Worm (Caenorhabditis elegans): ENCODE measurements around the gene spp-8.

The spp-8 gene

ce11 chrIV:8463069-8463468 is 18.4 kb upstream of the spp-8 start (continued):
- no peak for TF ChIP-seq ceh-82 (tag; optimal IDR thresholded peaks at IDR 0.05)
- TF ChIP-seq blmp-1 (tag; optimal IDR thresholded peaks at IDR 0.05) = peak; percentile 78
- TF ChIP-seq efl-1 (optimal IDR thresholded peaks at IDR 0.05) = no peak
- no peak for TF ChIP-seq efl-1 (GFP tag; optimal IDR thresholded peaks at IDR 0.05 in 1 of 2)
- no peak for TF ChIP-seq snpc-4 (tag; optimal IDR thresholded peaks at IDR 0.05)
- peak; percentile 47 for TF ChIP-seq nhr-71 (tag; optimal IDR thresholded peaks at IDR 0.05)
- no peak for TF ChIP-seq fkh-4 (tag; optimal IDR thresholded peaks at IDR 0.05; ENCODE audit: borderline replicate concordance)
- TF ChIP-seq mab-9 (GFP tag; IDR thresholded peaks at IDR 0.05) = no peak
- TF ChIP-seq egl-13 (tag; optimal IDR thresholded peaks at IDR 0.05) = no peak
- TF ChIP-seq jun-1 (tag; optimal IDR thresholded peaks at IDR 0.05) = no peak
- TF ChIP-seq pqm-1 (tag; optimal IDR thresholded peaks at IDR 0.05) = no peak
- TF ChIP-seq unc-98 (GFP tag; IDR thresholded peaks at IDR 0.05) = no peak
- TF ChIP-seq nhr-12 (tag; optimal IDR thresholded peaks at IDR 0.05) = no peak
- TF ChIP-seq ztf-4 (tag; optimal IDR thresholded peaks at IDR 0.05) = no peak
- TF ChIP-seq ces-1 (GFP tag; optimal IDR thresholded peaks at IDR 0.05) = no peak
- no peak for TF ChIP-seq fkh-10 (GFP tag; optimal IDR thresholded peaks at IDR 0.05)
- TF ChIP-seq nhr-90 (tag; optimal IDR thresholded peaks at IDR 0.05; ENCODE audit: poor library complexity) = no peak
- TF ChIP-seq mef-2 (tag; optimal IDR thresholded peaks at IDR 0.05) = no peak
- peak; percentile 37 for TF ChIP-seq unc-130 (tag; optimal IDR thresholded peaks at IDR 0.05)
- no peak for TF ChIP-seq fkh-8 (tag; optimal IDR thresholded peaks at IDR 0.05)
- peak; percentile 40 for TF ChIP-seq nhr-19 (GFP tag; conservative IDR thresholded peaks at IDR 0.05)
- no peak for TF ChIP-seq unc-86 (tag; optimal IDR thresholded peaks at IDR 0.05)
- peak in 1 of 2 experiments; percentile 56 for TF ChIP-seq lin-35 (GFP tag; optimal IDR thresholded peaks at IDR 0.05)
- no peak for TF ChIP-seq isw-1 (GFP tag; IDR thresholded peaks at IDR 0.05)
- no peak for TF ChIP-seq hpl-2 (GFP tag; optimal IDR thresholded peaks at IDR 0.05)
- peak; percentile 46 for TF ChIP-seq lin-14 (GFP tag; optimal IDR thresholded peaks at IDR 0.05)
- no peak for TF ChIP-seq unc-30 (tag; optimal IDR thresholded peaks at IDR 0.05)
- TF ChIP-seq lin-13 (GFP tag; optimal IDR thresholded peaks at IDR 0.05) = no peak
- TF ChIP-seq mdl-1 (tag; optimal IDR thresholded peaks at IDR 0.05) = peak in 1 of 2 experiments; percentile 57
- TF ChIP-seq nhr-85 (tag) = peak; percentile 80
- no peak for TF ChIP-seq irx-1 (tag; optimal IDR thresholded peaks at IDR 0.05)
- TF ChIP-seq ztf-11 (tag; optimal IDR thresholded peaks at IDR 0.05) = no peak
- TF ChIP-seq elt-3 (tag; optimal IDR thresholded peaks at IDR 0.05) = peak in 5 of 6 experiments; percentile 44 to 85 (median 69)
- TF ChIP-seq egl-27 (tag; optimal IDR thresholded peaks at IDR 0.05) = no peak
- TF ChIP-seq pag-3 (tag; optimal IDR thresholded peaks at IDR 0.05; ENCODE audit: borderline replicate concordance, insufficient read depth) = no peak
- TF ChIP-seq lin-15B (tag; optimal IDR thresholded peaks at IDR 0.05) = no peak
- TF ChIP-seq vab-15 (tag; optimal IDR thresholded peaks at IDR 0.05) = no peak
- TF ChIP-seq aly-2 (tag; optimal IDR thresholded peaks at IDR 0.05) = no peak
- TF ChIP-seq rnt-1 (tag; optimal IDR thresholded peaks at IDR 0.05) = no peak
- TF ChIP-seq nhr-76 (tag; optimal IDR thresholded peaks at IDR 0.05) = no peak
- TF ChIP-seq snu-23 (GFP tag; optimal IDR thresholded peaks at IDR 0.05) = peak; percentile 40
- TF ChIP-seq F16B12.6 (tag; optimal IDR thresholded peaks at IDR 0.05) = no peak
- TF ChIP-seq mep-1 (tag; optimal IDR thresholded peaks at IDR 0.05) = no peak
- TF ChIP-seq C34B4.2 (tag; optimal IDR thresholded peaks at IDR 0.05) = no peak
- no peak for TF ChIP-seq Y116A8C.19 (tag; optimal IDR thresholded peaks at IDR 0.05; ENCODE audit: borderline replicate concordance)
- no peak for TF ChIP-seq unc-62 (GFP tag; optimal IDR thresholded peaks at IDR 0.05)
- peak; percentile 57 for TF ChIP-seq tbx-2 (tag; optimal IDR thresholded peaks at IDR 0.05)

Measured in whole organism, L1 larva.